Worm (Caenorhabditis elegans) whole organism, L4 larva: ENCODE results near the gene lgc-4.

Experiments
- F10B5.3 ChIP-seq: sonication (generic microtip); optimal IDR thresholded peaks from 2 replicates; lab custom pipeline; 2016; ENCODE audit warnings: mild to moderate bottlenecking, missing genetic modification characterization, missing compliant biosample characterization
- F37D6.2 ChIP-seq: sonication (generic microtip); optimal IDR thresholded peaks from 2 replicates; lab custom pipeline; 2016; ENCODE audit warnings: mild to moderate bottlenecking, missing genetic modification characterization, missing compliant biosample characterization
- F49E8.2 ChIP-seq: sonication (generic microtip); optimal IDR thresholded peaks from 2 replicates; lab custom pipeline; 2016; ENCODE audit warnings: missing compliant biosample characterization, mild to moderate bottlenecking, missing genetic modification characterization, borderline replicate concordance
- R02D3.7 ChIP-seq: fragments of 150-350 bp; sonication (generic microtip); optimal IDR thresholded peaks from 3 replicates; lab custom pipeline; 2014; ENCODE audit warnings: missing biosample characterization, missing genetic modification characterization
- T26A8.4 ChIP-seq: fragments of 200-800 bp; sonication (Bioruptor generic); IDR thresholded peaks from 2 replicates; pipeline ENCODE4 v1.3.6; 2022; ENCODE audit warnings: missing genetic modification characterization, missing compliant biosample characterization
- Y5F2A.4 ChIP-seq: fragments of 200-800 bp; sonication (Bioruptor generic); optimal IDR thresholded peaks from 2 replicates; lab custom pipeline; 2018; ENCODE audit warnings: mild to moderate bottlenecking, missing genetic modification characterization, missing compliant biosample characterization
- ZK546.5 ChIP-seq, 2 experiments: sonication (generic microtip); optimal IDR thresholded peaks; 2 replicates each; lab custom pipeline; 2017; ENCODE audit warnings: missing biosample characterization in 2 of 2, missing genetic modification characterization in 2 of 2
- aha-1 ChIP-seq: fragments of 150-350 bp; peaks from one replicate; lab custom pipeline; 2014; ENCODE audit warnings: missing biosample characterization, missing genetic modification characterization
- aly-2 ChIP-seq: sonication (generic microtip); optimal IDR thresholded peaks from 2 replicates; lab custom pipeline; 2018; ENCODE audit warnings: missing biosample characterization, missing genetic modification characterization
- ama-1 ChIP-seq: fragments of 150-350 bp; optimal IDR thresholded peaks from 2 replicates; lab custom pipeline; 2014; ENCODE audit warnings: inconsistent platforms, mixed read lengths
- ceh-44 ChIP-seq: fragments of 200-800 bp; sonication (Bioruptor generic); IDR thresholded peaks from 2 replicates; pipeline ENCODE4 v1.3.6; 2022; ENCODE audit warnings: missing genetic modification reagents, missing genetic modification characterization, missing compliant biosample characterization
- ceh-62 ChIP-seq: sonication (generic microtip); optimal IDR thresholded peaks from 2 replicates; lab custom pipeline; 2017; ENCODE audit warnings: missing biosample characterization, missing genetic modification characterization
- ctbp-1 ChIP-seq: fragments of 200-800 bp; sonication (Bioruptor generic); IDR thresholded peaks from 2 replicates; pipeline ENCODE4 v1.3.6; 2022; ENCODE audit warnings: missing genetic modification reagents, missing genetic modification characterization, missing compliant biosample characterization
- daf-12 ChIP-seq: fragments of 150-350 bp; optimal IDR thresholded peaks from 2 replicates; lab custom pipeline; 2014; ENCODE audit warnings: missing biosample characterization, missing genetic modification reagents, missing genetic modification characterization
- daf-19 ChIP-seq: fragments of 200-800 bp; sonication (Bioruptor generic); conservative IDR thresholded peaks from 2 replicates; pipeline ENCODE4 v1.3.6; 2022; ENCODE audit warnings: missing genetic modification characterization, missing compliant biosample characterization
- dmd-6 ChIP-seq: fragments of 200-800 bp; sonication (Bioruptor generic); IDR thresholded peaks from 2 replicates; pipeline ENCODE4 v1.3.6; 2022; ENCODE audit warnings: missing genetic modification reagents, missing genetic modification characterization, missing compliant biosample characterization
- dpl-1 ChIP-seq: fragments of 150-350 bp; optimal IDR thresholded peaks from 2 replicates; lab custom pipeline; 2014; ENCODE audit warnings: missing biosample characterization, missing genetic modification reagents, missing genetic modification characterization
- duxl-1 ChIP-seq: sonication (generic microtip); optimal IDR thresholded peaks from 2 replicates; lab custom pipeline; 2016; ENCODE audit warnings: mild to moderate bottlenecking, missing genetic modification characterization, moderate library complexity, missing compliant biosample characterization; ENCODE audit not compliant: poor library complexity
- dve-1 ChIP-seq: sonication (generic microtip); optimal IDR thresholded peaks from 2 replicates; lab custom pipeline; 2017; ENCODE audit warnings: antibody characterized with exemption, mild to moderate bottlenecking, missing genetic modification characterization, missing compliant biosample characterization; ENCODE audit not compliant: insufficient read depth
- egl-27 ChIP-seq: sonication (generic microtip); optimal IDR thresholded peaks from 3 replicates; lab custom pipeline; 2017; ENCODE audit warnings: missing biosample characterization, missing genetic modification reagents, missing genetic modification characterization
- egl-43 ChIP-seq: fragments of 200-800 bp; sonication (Bioruptor generic); IDR thresholded peaks from 2 replicates; pipeline ENCODE4 v1.3.6; 2022; ENCODE audit warnings: missing genetic modification reagents, missing genetic modification characterization, missing compliant biosample characterization
- fkh-10 ChIP-seq: fragments of 150-350 bp; optimal IDR thresholded peaks from 2 replicates; lab custom pipeline; 2014; ENCODE audit warnings: missing biosample characterization, missing genetic modification reagents, missing genetic modification characterization
- fos-1 ChIP-seq: fragments of 150-350 bp; optimal IDR thresholded peaks from 2 replicates; lab custom pipeline; 2014; ENCODE audit warnings: missing biosample characterization, missing genetic modification characterization
- gei-8 ChIP-seq: fragments of 200-800 bp; sonication (Bioruptor generic); optimal IDR thresholded peaks from 2 replicates; lab custom pipeline; 2018; ENCODE audit warnings: mild to moderate bottlenecking, missing genetic modification characterization, missing compliant biosample characterization
- hlh-30 ChIP-seq: sonication (generic microtip); optimal IDR thresholded peaks from 2 replicates; lab custom pipeline; 2017; ENCODE audit warnings: antibody characterized with exemption, mild to moderate bottlenecking, missing genetic modification characterization, missing compliant biosample characterization; ENCODE audit not compliant: insufficient read depth
- lin-13 ChIP-seq: fragments of 150-350 bp; optimal IDR thresholded peaks from 2 replicates; lab custom pipeline; 2014; ENCODE audit warnings: missing biosample characterization, missing genetic modification reagents, missing genetic modification characterization
- lin-38 ChIP-seq: fragments of 200-800 bp; sonication (Bioruptor generic); IDR thresholded peaks from 2 replicates; pipeline ENCODE4 v1.3.6; 2022; ENCODE audit warnings: missing genetic modification reagents, missing genetic modification characterization, missing compliant biosample characterization
- madf-9 ChIP-seq: fragments of 200-800 bp; sonication (Bioruptor generic); conservative IDR thresholded peaks from 2 replicates; pipeline ENCODE4 v1.3.6; 2022; ENCODE audit warnings: missing genetic modification reagents, missing genetic modification characterization, missing compliant biosample characterization
- mdl-1 ChIP-seq, 2 experiments: fragments of 150-350 bp in 1 of 2; sonication (generic microtip) in 1 of 2; optimal IDR thresholded peaks; 2 replicates each; lab custom pipeline; 2014 to 2017; ENCODE audit warnings: missing biosample characterization in 2 of 2, missing genetic modification characterization in 2 of 2
- mep-1 ChIP-seq: fragments of 150-350 bp; sonication (generic microtip); optimal IDR thresholded peaks from 3 replicates; lab custom pipeline; 2014; ENCODE audit warnings: missing biosample characterization, missing genetic modification characterization
- mxl-2 ChIP-seq: fragments of 200-800 bp; sonication (Bioruptor generic); conservative IDR thresholded peaks from 2 replicates; pipeline ENCODE4 v1.3.6; 2022; ENCODE audit warnings: missing genetic modification reagents, missing genetic modification characterization, missing compliant biosample characterization
- mxl-3 ChIP-seq: fragments of 200-800 bp; sonication (Bioruptor generic); optimal IDR thresholded peaks from 2 replicates; lab custom pipeline; 2018; ENCODE audit warnings: mild to moderate bottlenecking, missing genetic modification characterization, missing compliant biosample characterization
- nhr-102 ChIP-seq: sonication (generic microtip); optimal IDR thresholded peaks from 2 replicates; lab custom pipeline; 2016; ENCODE audit warnings: mild to moderate bottlenecking, missing genetic modification characterization, moderate library complexity, missing compliant biosample characterization
- nhr-11 ChIP-seq: fragments of 150-350 bp; optimal IDR thresholded peaks from 2 replicates; lab custom pipeline; 2014; ENCODE audit warnings: missing biosample characterization, missing genetic modification characterization
- nhr-28 ChIP-seq: fragments of 150-350 bp; optimal IDR thresholded peaks from 2 replicates; lab custom pipeline; 2014; ENCODE audit warnings: missing biosample characterization, missing genetic modification characterization
- nhr-41 ChIP-seq: fragments of 200-800 bp; sonication (Bioruptor generic); IDR thresholded peaks from 2 replicates; pipeline ENCODE4 v1.3.6; 2022; ENCODE audit warnings: missing genetic modification reagents, missing genetic modification characterization, missing compliant biosample characterization
- nhr-6 ChIP-seq: fragments of 150-350 bp; optimal IDR thresholded peaks from 2 replicates; lab custom pipeline; 2014; ENCODE audit warnings: missing biosample characterization, missing genetic modification characterization
- nhr-77 ChIP-seq: fragments of 150-350 bp; optimal IDR thresholded peaks from 2 replicates; lab custom pipeline; 2014; ENCODE audit warnings: missing biosample characterization, missing genetic modification characterization
- pha-4 ChIP-seq, 2 experiments: fragments of 150-350 bp in 1 of 2; fragments of 200-800 bp in 1 of 2; sonication (Bioruptor generic) in 1 of 2; IDR thresholded peaks in 1 of 2; optimal IDR thresholded peaks in 1 of 2; 2 replicates each; pipeline versions ENCODE4 v1.3.6 to Lab custom; 2014 to 2022; ENCODE audit warnings: missing genetic modification characterization in 2 of 2, missing genetic modification reagents in 2 of 2, missing biosample characterization in 1 of 2, missing compliant biosample characterization in 1 of 2
- php-3 ChIP-seq: fragments of 200-800 bp; sonication (Bioruptor generic); IDR thresholded peaks from 2 replicates; pipeline ENCODE4 v1.3.6; 2022; ENCODE audit warnings: missing genetic modification reagents, missing genetic modification characterization, missing compliant biosample characterization
- pqm-1 ChIP-seq: sonication (generic microtip); optimal IDR thresholded peaks from 2 replicates; lab custom pipeline; 2017; ENCODE audit warnings: missing biosample characterization, missing genetic modification characterization
- rbr-2 ChIP-seq: sonication (generic microtip); optimal IDR thresholded peaks from 2 replicates; lab custom pipeline; 2016; ENCODE audit warnings: missing genotype, missing genetic modification characterization, missing compliant biosample characterization
- snpc-4 ChIP-seq: fragments of 150-350 bp; optimal IDR thresholded peaks from 2 replicates; lab custom pipeline; 2014; ENCODE audit warnings: missing biosample characterization, missing genetic modification characterization
- spr-3 ChIP-seq: fragments of 200-800 bp; sonication (Bioruptor generic); optimal IDR thresholded peaks from 2 replicates; lab custom pipeline; 2018; ENCODE audit warnings: mild to moderate bottlenecking, missing genetic modification characterization, missing compliant biosample characterization
- tra-1 ChIP-seq: fragments of 200-800 bp; sonication (Bioruptor generic); IDR thresholded peaks from 2 replicates; pipeline ENCODE4 v1.3.6; 2022; ENCODE audit warnings: missing genetic modification reagents, missing genetic modification characterization, missing compliant biosample characterization
- unc-62 ChIP-seq, 3 experiments: fragments of 150-350 bp in 1 of 3; sonication (generic microtip); optimal IDR thresholded peaks in 2 of 3; peaks in 1 of 3; 1 replicate in 1 of 3; 2 replicates in 2 of 3; lab custom pipeline; 2014 to 2017; ENCODE audit warnings: missing biosample characterization in 3 of 3, missing genetic modification characterization in 3 of 3, missing genetic modification reagents in 3 of 3, missing genotype in 1 of 3
- zag-1 ChIP-seq: fragments of 150-350 bp; optimal IDR thresholded peaks from 2 replicates; lab custom pipeline; 2014; ENCODE audit warnings: missing biosample characterization, missing genetic modification characterization
- zip-2 ChIP-seq: fragments of 150-350 bp; optimal IDR thresholded peaks from 2 replicates; lab custom pipeline; 2014; ENCODE audit warnings: missing biosample characterization, missing genetic modification characterization
- ztf-11 ChIP-seq: fragments of 150-350 bp; optimal IDR thresholded peaks from 2 replicates; lab custom pipeline; 2014; ENCODE audit warnings: missing biosample characterization, missing genetic modification characterization

The lgc-4 gene

DNA sequence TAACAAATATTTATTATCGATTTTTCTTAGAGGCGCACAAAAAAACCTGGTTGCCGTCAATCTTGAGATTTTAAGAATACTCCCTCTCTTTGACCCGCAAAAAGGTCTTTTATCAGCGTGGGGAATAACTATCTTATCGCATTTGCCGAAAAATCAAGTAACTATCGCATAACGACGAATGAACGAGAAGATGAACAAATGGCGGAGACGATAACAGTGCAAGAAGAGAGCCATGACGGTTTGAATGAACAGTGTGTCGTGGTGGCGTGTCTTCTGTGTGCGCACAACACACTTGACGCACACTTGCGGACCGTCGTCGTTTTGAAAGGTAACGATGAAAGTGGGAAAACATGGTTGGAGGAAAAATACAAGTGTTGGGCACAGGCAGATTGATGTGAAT is 29.9 kb upstream of the lgc-4 start:
- TF ChIP-seq T26A8.4 (GFP tag; lab: Robert Waterston, UW) (no peak), mdl-1 (tag; optimal IDR thresholded peaks at IDR 0.05; lab: Kevin White, UChicago) (no peak), spr-3 (GFP tag; lab: Kevin White, UChicago) (no peak), gei-8 (GFP tag; lab: Kevin White, UChicago) (no peak), duxl-1 (no peak), nhr-102 (tag; lab: Kevin White, UChicago) (no peak), hlh-30 (tag; lab: Kevin White, UChicago) (no peak), aly-2 (tag; lab: Kevin White, UChicago) (no peak), ZK546.5 (tag; optimal IDR thresholded peaks at IDR 0.05; lab: Kevin White, UChicago) (no peak), egl-43 (GFP tag; lab: Robert Waterston, UW) (no peak), R02D3.7 (no peak), php-3 (GFP tag; lab: Robert Waterston, UW) (no peak; the same call in 1 of the 2 replicates), zip-2 (tag; lab: Kevin White, UChicago) (no peak), ceh-62 (tag; lab: Kevin White, UChicago) (no peak), ztf-11 (tag; lab: Kevin White, UChicago) (no peak), F10B5.3 (no peak), fos-1 (tag; lab: Kevin White, UChicago) (no peak), nhr-28 (tag; lab: Kevin White, UChicago) (peak; percentile 75), egl-27 (tag; lab: Kevin White, UChicago) (no peak), F37D6.2 (no peak), F49E8.2 (tag; lab: Kevin White, UChicago) (no peak), dpl-1 (no peak), ctbp-1 (GFP tag; lab: Robert Waterston, UW) (no peak), unc-62 (GFP tag; optimal IDR thresholded peaks at IDR 0.05 in 1 of 2; lab: Kevin White, UChicago) (peak in 1 of 2 experiments; percentile 43), unc-62 (tag; optimal IDR thresholded peaks at IDR 0.05; lab: Kevin White, UChicago) (no peak), daf-19 (GFP tag; lab: Robert Waterston, UW) (no peak), aha-1 (tag; lab: Kevin White, UChicago) (peak; percentile 94), tra-1 (no peak), nhr-77 (tag; lab: Kevin White, UChicago) (peak; percentile 25), zag-1 (no peak), mxl-3 (no peak), Y5F2A.4 (GFP tag; lab: Kevin White, UChicago) (no peak), mep-1 (tag; lab: Kevin White, UChicago) (no peak), lin-13 (GFP tag; lab: Kevin White, UChicago) (peak; percentile 18), nhr-41 (peak; percentile 52; the same call in 1 of the 2 replicates), lin-38 (GFP tag; lab: Robert Waterston, UW) (no peak), rbr-2 (no peak), ama-1 (lab: Kevin White, UChicago) (no peak), daf-12 (tag; lab: Kevin White, UChicago) (no peak), pha-4 (GFP tag; IDR thresholded peaks at IDR 0.05; lab: Robert Waterston, UW) (0 out of 2 replicates have a peak, but pooled peaks have one; percentile 35), pha-4 (tag; optimal IDR thresholded peaks at IDR 0.05; lab: Kevin White, UChicago) (no peak), ceh-44 (GFP tag; lab: Robert Waterston, UW) (no peak), dve-1 (peak; percentile 87), snpc-4 (tag; lab: Kevin White, UChicago) (no peak), nhr-6 (tag; lab: Kevin White, UChicago) (peak; percentile 51), dmd-6 (GFP tag; lab: Robert Waterston, UW) (peak; percentile 82), nhr-11 (tag; lab: Kevin White, UChicago) (no peak), mxl-2 (GFP tag; lab: Robert Waterston, UW) (no peak), madf-9 (GFP tag; lab: Robert Waterston, UW) (no peak), pqm-1 (peak; percentile 80), fkh-10 (GFP tag; lab: Kevin White, UChicago) (no peak)
- TF ChIP-seq, all 104 proteins: peak for 11
